Worm (Caenorhabditis elegans) whole organism, L4/young adult: ENCODE results near the gene nhr-199.

ENCODE experiments used
- W03F9.2 ChIP-seq: fragments of 150-350 bp; optimal IDR thresholded peaks from 2 replicates; lab custom pipeline; 2014; ENCODE audit warnings: missing biosample characterization, missing genetic modification characterization
- dao-5 ChIP-seq: sonication (generic microtip); optimal IDR thresholded peaks from 2 replicates; lab custom pipeline; 2016; ENCODE audit warnings: missing genotype, missing genetic modification characterization, moderate library complexity, missing compliant biosample characterization
- him-1 ChIP-seq: sonication (generic microtip); optimal IDR thresholded peaks from 2 replicates; lab custom pipeline; 2016; ENCODE audit warnings: missing genotype, missing genetic modification reagents, missing genetic modification characterization, missing compliant biosample characterization

DNA sequence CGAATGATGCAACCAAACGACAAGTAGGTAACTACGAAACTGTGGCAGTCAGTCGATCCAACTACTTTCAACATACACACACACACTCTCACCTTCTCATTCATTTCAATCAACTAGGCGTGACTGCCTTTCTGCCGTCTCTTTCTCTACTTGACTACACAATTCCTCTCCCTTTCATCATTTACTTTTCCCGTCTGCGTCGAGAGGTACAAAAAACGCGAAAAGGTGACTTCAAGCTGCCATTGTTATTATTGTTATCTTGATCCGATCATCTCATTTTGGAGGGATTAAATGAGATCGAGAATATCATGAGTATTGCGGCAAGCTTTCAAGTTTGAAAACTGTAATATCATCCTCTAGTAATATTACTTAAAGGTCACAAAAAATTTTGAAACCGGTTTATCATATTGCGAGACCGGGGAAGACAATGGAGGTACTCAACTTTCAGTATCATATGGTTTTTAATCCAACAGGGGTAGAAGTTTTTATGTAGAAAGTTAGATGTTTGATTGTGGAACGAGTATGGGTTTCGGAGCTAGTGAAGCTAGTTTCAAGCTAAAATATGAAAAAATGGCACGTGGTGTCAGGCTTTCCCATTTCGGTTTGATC, 35.5 kb downstream of the nhr-199 start:
- TF ChIP-seq W03F9.2 (tag; lab: Kevin White, UChicago) (no peak), dao-5 (tag; lab: Kevin White, UChicago) (no peak), him-1 (no peak)
